Worm (Caenorhabditis elegans) whole organism, late embryonic: ENCODE measurements around the gene sre-10.

Experiments used
- C38D4.7 ChIP-seq: fragments of 200-800 bp; sonication (Bioruptor generic); optimal IDR thresholded peaks from 2 replicates; lab custom pipeline; 2018; ENCODE audit warnings: mild to moderate bottlenecking, missing genetic modification characterization, moderate library complexity, missing compliant biosample characterization
- T23F11.4 ChIP-seq: fragments of 200-800 bp; sonication (Bioruptor generic); optimal IDR thresholded peaks from 2 replicates; lab custom pipeline; 2018; ENCODE audit warnings: mild to moderate bottlenecking, missing genetic modification characterization, missing compliant biosample characterization
- ceh-14 ChIP-seq: sonication (generic microtip); optimal IDR thresholded peaks from 2 replicates; lab custom pipeline; 2016; ENCODE audit warnings: missing genotype, missing genetic modification characterization, missing compliant biosample characterization
- ceh-22 ChIP-seq: sonication (generic microtip); optimal IDR thresholded peaks from 2 replicates; lab custom pipeline; 2017; ENCODE audit warnings: missing biosample characterization, missing genetic modification characterization
- ceh-24 ChIP-seq: sonication (generic microtip); optimal IDR thresholded peaks from 2 replicates; lab custom pipeline; 2016; ENCODE audit warnings: mild to moderate bottlenecking, missing genetic modification characterization, missing compliant biosample characterization
- ceh-30 ChIP-seq: fragments of 150-350 bp; optimal IDR thresholded peaks from 2 replicates; lab custom pipeline; 2014; ENCODE audit warnings: missing biosample characterization, missing genetic modification characterization
- ceh-31 ChIP-seq: sonication (generic microtip); optimal IDR thresholded peaks from 2 replicates; lab custom pipeline; 2016; ENCODE audit warnings: missing genetic modification characterization, missing compliant biosample characterization
- ceh-6 ChIP-seq: fragments of 200-800 bp; sonication (Bioruptor generic); optimal IDR thresholded peaks from 2 replicates; lab custom pipeline; 2018; ENCODE audit warnings: mild to moderate bottlenecking, missing genetic modification characterization, missing compliant biosample characterization
- ceh-9 ChIP-seq: sonication (generic microtip); optimal IDR thresholded peaks from 2 replicates; lab custom pipeline; 2016; ENCODE audit warnings: mild to moderate bottlenecking, missing genetic modification characterization, inconsistent platforms, missing compliant biosample characterization
- dve-1 ChIP-seq: sonication (generic microtip); optimal IDR thresholded peaks from 2 replicates; lab custom pipeline; 2017; ENCODE audit warnings: antibody characterized with exemption, mild to moderate bottlenecking, missing genetic modification characterization, missing compliant biosample characterization
- elt-2 ChIP-seq: sonication (generic microtip); optimal IDR thresholded peaks from 2 replicates; lab custom pipeline; 2016; ENCODE audit warnings: missing genetic modification reagents, missing genetic modification characterization, missing compliant biosample characterization
- fax-1 ChIP-seq: sonication (generic microtip); optimal IDR thresholded peaks from 2 replicates; lab custom pipeline; 2016; ENCODE audit warnings: missing genotype, missing genetic modification characterization, missing compliant biosample characterization
- fkh-6 ChIP-seq: sonication (generic microtip); optimal IDR thresholded peaks from 2 replicates; lab custom pipeline; 2016; ENCODE audit warnings: missing genetic modification characterization, missing compliant biosample characterization
- gmeb-2 ChIP-seq: sonication (generic microtip); optimal IDR thresholded peaks from 2 replicates; lab custom pipeline; 2016; ENCODE audit warnings: missing genetic modification characterization, inconsistent platforms, missing compliant biosample characterization
- hlh-15 ChIP-seq: sonication (generic microtip); optimal IDR thresholded peaks from 2 replicates; lab custom pipeline; 2016; ENCODE audit warnings: missing genetic modification characterization, missing compliant biosample characterization
- lim-6 ChIP-seq: sonication (generic microtip); optimal IDR thresholded peaks from 2 replicates; lab custom pipeline; 2016; ENCODE audit warnings: missing genetic modification characterization, missing compliant biosample characterization
- lin-11 ChIP-seq: fragments of 200-800 bp; sonication (Bioruptor generic); optimal IDR thresholded peaks from 2 replicates; lab custom pipeline; 2018; ENCODE audit warnings: mild to moderate bottlenecking, missing genetic modification characterization, missing compliant biosample characterization
- mec-3 ChIP-seq: sonication (generic microtip); optimal IDR thresholded peaks from 2 replicates; lab custom pipeline; 2016; ENCODE audit warnings: borderline replicate concordance, missing genetic modification characterization, missing compliant biosample characterization
- nhr-232 ChIP-seq: sonication (generic microtip); optimal IDR thresholded peaks from 2 replicates; lab custom pipeline; 2016; ENCODE audit warnings: missing genetic modification characterization, missing compliant biosample characterization
- odd-2 ChIP-seq: sonication (generic microtip); optimal IDR thresholded peaks from 2 replicates; lab custom pipeline; 2017; ENCODE audit warnings: antibody characterized with exemption, mild to moderate bottlenecking, missing genetic modification characterization, missing compliant biosample characterization
- pat-9 ChIP-seq: fragments of 200-800 bp; sonication (Bioruptor generic); optimal IDR thresholded peaks from 2 replicates; lab custom pipeline; 2018; ENCODE audit warnings: mild to moderate bottlenecking, missing genetic modification characterization, moderate library complexity, missing compliant biosample characterization
- pax-1 ChIP-seq: fragments of 150-350 bp; optimal IDR thresholded peaks from 2 replicates; lab custom pipeline; 2014; ENCODE audit warnings: missing biosample characterization, missing genetic modification characterization
- pha-2 ChIP-seq: sonication (generic microtip); optimal IDR thresholded peaks from 2 replicates; lab custom pipeline; 2017; ENCODE audit warnings: mild to moderate bottlenecking, missing genetic modification characterization, missing compliant biosample characterization
- pros-1 ChIP-seq: fragments of 150-350 bp; optimal IDR thresholded peaks from 2 replicates; lab custom pipeline; 2014; ENCODE audit warnings: missing biosample characterization, missing genetic modification reagents, missing genetic modification characterization
- ref-2 ChIP-seq: sonication (generic microtip); optimal IDR thresholded peaks from 2 replicates; lab custom pipeline; 2016; ENCODE audit warnings: missing genetic modification characterization, missing compliant biosample characterization
- sdc-2 ChIP-seq: sonication (generic microtip); optimal IDR thresholded peaks from 2 replicates; lab custom pipeline; 2016; ENCODE audit warnings: missing genotype, missing genetic modification characterization, missing compliant biosample characterization
- syd-9 ChIP-seq: sonication (generic microtip); optimal IDR thresholded peaks from 2 replicates; lab custom pipeline; 2016; ENCODE audit warnings: mild to moderate bottlenecking, missing genetic modification characterization, moderate library complexity, missing compliant biosample characterization
- tbx-2 ChIP-seq: sonication (generic microtip); optimal IDR thresholded peaks from 2 replicates; lab custom pipeline; 2016; ENCODE audit warnings: missing genetic modification characterization, missing compliant biosample characterization
- tbx-7 ChIP-seq: sonication (generic microtip); optimal IDR thresholded peaks from 2 replicates; lab custom pipeline; 2016; ENCODE audit warnings: missing genotype, missing genetic modification characterization, missing compliant biosample characterization
- unc-42 ChIP-seq: sonication (generic microtip); optimal IDR thresholded peaks from 2 replicates; lab custom pipeline; 2016; ENCODE audit warnings: missing genotype, missing genetic modification characterization, missing compliant biosample characterization
- unc-86 ChIP-seq: sonication (generic microtip); optimal IDR thresholded peaks from 2 replicates; lab custom pipeline; 2016; ENCODE audit warnings: missing genetic modification characterization, missing compliant biosample characterization

sre-10 gene

DNA sequence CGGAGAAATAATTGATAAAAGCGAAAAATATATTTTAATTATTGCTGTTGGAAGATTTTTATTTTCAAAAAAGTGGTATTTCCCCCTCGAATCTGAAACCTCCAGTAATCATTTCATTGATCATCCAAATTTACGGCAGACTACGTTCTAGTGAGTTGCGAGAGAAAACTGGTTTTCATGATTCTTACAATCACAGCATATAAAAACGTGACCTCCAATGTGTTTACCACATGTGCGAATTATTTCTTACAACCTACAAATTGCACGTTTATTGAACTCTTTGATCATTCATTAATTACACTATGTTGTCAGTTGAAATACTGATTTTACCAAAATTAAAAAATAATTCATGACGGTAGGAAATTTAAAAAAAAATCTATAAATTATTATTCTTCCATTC lies 43.1 kb upstream of the sre-10 start:
- TF ChIP-seq ceh-6 = no peak
- no peak for TF ChIP-seq ceh-30 (tag; lab: Kevin White, UChicago)
- no peak for TF ChIP-seq ref-2
- TF ChIP-seq fax-1 (tag; lab: Kevin White, UChicago) = no peak
- no peak for TF ChIP-seq pros-1
- no peak for TF ChIP-seq mec-3 (tag; lab: Kevin White, UChicago)
- no peak for TF ChIP-seq nhr-232 (tag; lab: Kevin White, UChicago)
- no peak for TF ChIP-seq fkh-6 (tag; lab: Kevin White, UChicago)
- TF ChIP-seq tbx-7 = no peak
- TF ChIP-seq lin-11 (tag; lab: Kevin White, UChicago) = no peak
- TF ChIP-seq odd-2 (tag; lab: Kevin White, UChicago) = no peak
- TF ChIP-seq ceh-22 (tag; lab: Kevin White, UChicago) = no peak
- TF ChIP-seq pax-1 (tag; lab: Kevin White, UChicago) = no peak
- TF ChIP-seq, all 69 proteins: peak for 0

ce11 chrV:7091287-7091686 lies 41.1 kb upstream of the sre-10 start, which contains the start of gene nhr-286:
TSS of gene nhr-286 (minus strand) at chrV:7091610.
- TF ChIP-seq lin-11 (tag; lab: Kevin White, UChicago) = no peak
- TF ChIP-seq tbx-7 = no peak
- no peak for TF ChIP-seq pat-9
- TF ChIP-seq tbx-2 (tag; lab: Kevin White, UChicago) = no peak
- no peak for TF ChIP-seq T23F11.4
- no peak for TF ChIP-seq sdc-2 (tag; lab: Kevin White, UChicago)
- no peak for TF ChIP-seq ceh-9 (tag; lab: Kevin White, UChicago)
- no peak for TF ChIP-seq ceh-24 (tag; lab: Kevin White, UChicago)
- no peak for TF ChIP-seq pros-1
- TF ChIP-seq C38D4.7 (GFP tag; lab: Kevin White, UChicago) = no peak
- no peak for TF ChIP-seq odd-2 (tag; lab: Kevin White, UChicago)
- TF ChIP-seq fax-1 (tag; lab: Kevin White, UChicago) = no peak
- no peak for TF ChIP-seq gmeb-2 (tag; lab: Kevin White, UChicago)
- TF ChIP-seq dve-1 = no peak
- TF ChIP-seq ceh-6 = no peak
- no peak for TF ChIP-seq ceh-14 (tag; lab: Kevin White, UChicago)
- no peak for TF ChIP-seq unc-86 (tag; lab: Kevin White, UChicago)
- no peak for TF ChIP-seq pha-2 (tag; lab: Kevin White, UChicago)
- TF ChIP-seq mec-3 (tag; lab: Kevin White, UChicago) = no peak

- TF ChIP-seq fkh-6 (tag; lab: Kevin White, UChicago) (no peak), ceh-31 (no peak), ref-2 (no peak), elt-2 (tag; lab: Kevin White, UChicago) (peak; percentile 8)
These were observed 38.5 kb upstream of the sre-10 start, which contains the start of gene nhr-135 for ce11 chrV:7093720-7094401. TSS of gene nhr-135 (minus strand) at chrV:7093770.

DNA sequence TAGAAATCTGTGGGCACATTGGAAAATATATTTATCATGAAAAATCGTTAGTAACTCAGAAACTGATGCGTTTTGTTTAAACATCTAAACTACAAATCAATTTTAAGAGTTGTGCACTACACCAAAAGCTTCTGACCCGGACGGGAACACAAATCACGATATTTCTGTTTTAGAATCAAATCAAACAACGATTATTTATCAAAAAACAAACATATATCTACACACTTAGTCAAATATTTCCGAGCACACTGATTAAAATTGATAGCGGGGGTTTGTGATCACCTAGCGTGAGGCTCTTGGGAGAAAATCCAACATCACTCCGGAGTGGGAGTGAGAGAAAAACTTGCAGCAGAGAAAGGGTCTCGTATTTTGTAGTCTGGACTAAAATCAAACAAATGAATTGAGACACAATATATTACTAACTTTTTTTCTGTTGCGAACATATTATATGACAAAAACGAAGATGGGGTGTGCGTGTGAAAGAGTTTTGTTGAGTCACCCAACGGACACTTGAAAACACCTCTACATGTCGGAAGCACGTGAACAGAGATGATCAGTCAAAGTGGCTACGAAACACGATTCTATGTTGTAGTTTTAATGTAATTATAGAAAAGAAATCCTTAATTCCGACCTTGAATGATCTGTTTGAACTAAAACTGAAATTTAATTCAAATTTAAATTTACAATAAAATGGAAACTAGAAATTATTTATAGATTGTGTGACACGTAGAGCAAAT lies 36.9 kb upstream of the sre-10 start:
- TF ChIP-seq C38D4.7 (GFP tag; lab: Kevin White, UChicago) = no peak
- TF ChIP-seq unc-42 (tag; lab: Kevin White, UChicago) = no peak
- no peak for TF ChIP-seq gmeb-2 (tag; lab: Kevin White, UChicago)
- TF ChIP-seq lim-6 (tag; lab: Kevin White, UChicago) = no peak

DNA sequence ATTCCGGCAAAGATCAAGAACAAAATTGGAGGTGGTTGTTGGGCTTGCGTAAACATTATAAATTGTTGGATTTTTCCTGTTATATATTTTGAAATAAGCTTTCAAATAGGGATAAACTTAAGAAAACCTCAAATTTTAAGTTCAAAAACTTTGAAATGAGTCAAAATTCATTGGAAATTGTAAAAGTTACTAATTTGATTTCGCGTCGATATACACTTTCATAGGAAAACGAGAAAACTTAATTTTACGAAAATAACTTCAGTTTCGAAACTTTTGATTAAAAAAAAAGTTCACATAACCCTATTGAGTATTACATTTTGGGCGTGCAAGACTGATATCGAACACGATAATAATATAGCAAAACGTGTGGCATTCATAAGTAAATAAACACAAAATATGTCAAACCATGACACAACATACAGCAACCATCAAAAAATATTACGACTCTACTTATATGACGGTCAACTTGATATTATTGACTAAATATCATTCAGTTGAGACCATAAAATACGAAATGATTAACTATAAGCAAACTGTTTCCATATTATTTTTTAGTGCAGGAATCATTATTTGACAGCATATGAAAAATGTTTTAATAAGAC lies 36.1 kb upstream of the sre-10 start:
- TF ChIP-seq gmeb-2 (tag; lab: Kevin White, UChicago) (no peak), hlh-15 (no peak), syd-9 (tag; lab: Kevin White, UChicago) (no peak)
